Fruit fly (Drosophila melanogaster) whole organism, embryonic: Measurements from ENCODE around the gene CG6753.

Source experiments
- Abd-B ChIP-seq: fragments of 200-800 bp; sonication (Bioruptor generic); optimal IDR thresholded peaks from 2 replicates; lab custom pipeline; 2018; ENCODE audit warnings: missing biosample characterization, mild to moderate bottlenecking, missing genetic modification characterization, moderate library complexity
- CG10462 ChIP-seq: fragments of 200-800 bp; sonication (Bioruptor generic); optimal IDR thresholded peaks from 2 replicates; lab custom pipeline; 2016; ENCODE audit warnings: missing biosample characterization, missing genetic modification characterization
- CG12942 ChIP-seq: fragments of 200-800 bp; sonication (Bioruptor generic); optimal IDR thresholded peaks from 3 replicates; lab custom pipeline; 2016; ENCODE audit warnings: missing biosample characterization, missing genetic modification characterization
- CG13287 ChIP-seq: fragments of 200-800 bp; sonication (Bioruptor generic); IDR thresholded peaks from 2 replicates; pipeline ENCODE4 v1.3.6; 2022; ENCODE audit warnings: missing biosample characterization, missing genetic modification characterization; ENCODE audit not compliant: partially characterized antibody
- CG13894 ChIP-seq: fragments of 200-800 bp; sonication (Bioruptor generic); optimal IDR thresholded peaks from 3 replicates; lab custom pipeline; 2018; ENCODE audit warnings: missing biosample characterization, mild to moderate bottlenecking, missing genetic modification characterization, moderate library complexity
- CG15011 ChIP-seq: fragments of 200-800 bp; sonication (Bioruptor generic); optimal IDR thresholded peaks from 3 replicates; lab custom pipeline; 2018; ENCODE audit warnings: missing biosample characterization, mild to moderate bottlenecking, missing genetic modification characterization
- CG1647 ChIP-seq: fragments of 200-800 bp; sonication (Bioruptor generic); optimal IDR thresholded peaks from 3 replicates; lab custom pipeline; 2016; ENCODE audit warnings: missing biosample characterization, missing genetic modification characterization
- CG17361 ChIP-seq: fragments of 200-800 bp; sonication (Bioruptor generic); IDR thresholded peaks from 3 replicates; pipeline ENCODE4 v1.3.6; 2022; ENCODE audit warnings: missing biosample characterization, missing genetic modification characterization
- CG17612 ChIP-seq: fragments of 200-800 bp; sonication (Bioruptor generic); IDR thresholded peaks from 2 replicates; pipeline ENCODE4 v1.3.6; 2022; ENCODE audit warnings: missing biosample characterization, missing genetic modification characterization
- CG18476 ChIP-seq: fragments of 200-800 bp; sonication (Bioruptor generic); optimal IDR thresholded peaks from 2 replicates; lab custom pipeline; 2016; ENCODE audit warnings: missing biosample characterization, mild to moderate bottlenecking, missing genetic modification characterization
- CG2120 ChIP-seq: fragments of 200-800 bp; sonication (Bioruptor generic); optimal IDR thresholded peaks from 3 replicates; lab custom pipeline; 2016; ENCODE audit warnings: missing biosample characterization, missing genetic modification characterization
- CG31388 ChIP-seq: fragments of 200-800 bp; sonication (Bioruptor generic); optimal IDR thresholded peaks from 2 replicates; lab custom pipeline; 2016; ENCODE audit warnings: missing biosample characterization, missing genetic modification characterization
- CG33213 ChIP-seq: fragments of 200-800 bp; sonication (Bioruptor generic); optimal IDR thresholded peaks from 3 replicates; lab custom pipeline; 2016; ENCODE audit warnings: missing biosample characterization, missing genetic modification characterization
- CG43689 ChIP-seq: fragments of 200-800 bp; sonication (Bioruptor generic); IDR thresholded peaks from 2 replicates; pipeline ENCODE4 v1.3.6; 2022; ENCODE audit warnings: missing biosample characterization, missing genetic modification characterization
- CG4854 ChIP-seq: fragments of 200-800 bp; sonication (Bioruptor generic); optimal IDR thresholded peaks from 2 replicates; lab custom pipeline; 2016; ENCODE audit warnings: missing biosample characterization, missing genetic modification characterization, inconsistent platforms
- CG5180 ChIP-seq: fragments of 200-800 bp; sonication (Bioruptor generic); optimal IDR thresholded peaks from 3 replicates; lab custom pipeline; 2017; ENCODE audit warnings: missing biosample characterization, missing genetic modification characterization, mild to moderate bottlenecking, moderate library complexity, missing genetic modification reagents
- CG6765 ChIP-seq: fragments of 200-800 bp; sonication (Bioruptor generic); optimal IDR thresholded peaks from 3 replicates; lab custom pipeline; 2017; ENCODE audit warnings: missing biosample characterization, mild to moderate bottlenecking, missing genetic modification characterization
- CG7928 ChIP-seq: fragments of 200-800 bp; sonication (Bioruptor generic); optimal IDR thresholded peaks from 2 replicates; lab custom pipeline; 2017; ENCODE audit warnings: missing biosample characterization, mild to moderate bottlenecking, missing genetic modification characterization
- CG8388 ChIP-seq: fragments of 200-800 bp; sonication (Bioruptor generic); optimal IDR thresholded peaks from 2 replicates; lab custom pipeline; 2019; ENCODE audit warnings: missing biosample characterization, mild to moderate bottlenecking, missing genetic modification characterization, moderate library complexity
- CG8924 ChIP-seq: fragments of 200-800 bp; optimal IDR thresholded peaks from 3 replicates; lab custom pipeline; 2019; ENCODE audit warnings: missing biosample characterization, mild to moderate bottlenecking, missing genetic modification characterization, moderate library complexity
- CG9876 ChIP-seq: fragments of 200-800 bp; sonication (Bioruptor generic); optimal IDR thresholded peaks from 2 replicates; lab custom pipeline; 2016; ENCODE audit warnings: missing biosample characterization, missing genetic modification characterization
- CTCF ChIP-seq: fragments of 200-800 bp; sonication (Bioruptor generic); optimal IDR thresholded peaks from 2 replicates; lab custom pipeline; 2017; ENCODE audit warnings: missing biosample characterization, mild to moderate bottlenecking, missing genetic modification characterization, moderate library complexity
- Dad ChIP-seq: fragments of 200-800 bp; sonication (Bioruptor generic); optimal IDR thresholded peaks from 3 replicates; lab custom pipeline; 2016; ENCODE audit warnings: missing biosample characterization, missing genetic modification characterization
- Doc3 ChIP-seq: fragments of 200-800 bp; sonication (Bioruptor generic); IDR thresholded peaks from 3 replicates; pipeline ENCODE4 v1.3.6; 2022; ENCODE audit warnings: missing biosample characterization, missing genetic modification characterization; ENCODE audit not compliant: partially characterized antibody
- E2f2 ChIP-seq: fragments of 200-800 bp; sonication (Bioruptor generic); IDR thresholded peaks from 2 replicates; pipeline ENCODE4 v1.3.6; 2022; ENCODE audit warnings: missing biosample characterization, missing genetic modification characterization
- Fer1 ChIP-seq: fragments of 200-800 bp; sonication (Bioruptor generic); optimal IDR thresholded peaks from 2 replicates; lab custom pipeline; 2017; ENCODE audit warnings: missing biosample characterization, mild to moderate bottlenecking, missing genetic modification characterization
- HLH3B ChIP-seq: fragments of 200-800 bp; sonication (Bioruptor generic); IDR thresholded peaks from 2 replicates; pipeline ENCODE4 v1.3.6; 2022; ENCODE audit warnings: missing biosample characterization, missing genetic modification characterization
- Hmr ChIP-seq: fragments of 200-800 bp; sonication (Bioruptor generic); optimal IDR thresholded peaks from 3 replicates; lab custom pipeline; 2017; ENCODE audit warnings: mild to moderate bottlenecking, missing biosample characterization, missing genetic modification reagents, missing genetic modification characterization
- Scr ChIP-seq: fragments of 200-800 bp; sonication (Bioruptor generic); IDR thresholded peaks from 2 replicates; pipeline ENCODE4 v1.3.6; 2022; ENCODE audit warnings: missing biosample characterization, missing genetic modification characterization; ENCODE audit not compliant: partially characterized antibody
- Six4 ChIP-seq: fragments of 200-800 bp; sonication (Bioruptor generic); optimal IDR thresholded peaks from 2 replicates; lab custom pipeline; 2016; ENCODE audit warnings: missing biosample characterization, missing genetic modification characterization
- Ssrp ChIP-seq: fragments of 200-800 bp; sonication (Bioruptor generic); optimal IDR thresholded peaks from 2 replicates; lab custom pipeline; 2018; ENCODE audit warnings: missing biosample characterization, mild to moderate bottlenecking, missing genetic modification characterization, moderate library complexity
- Vsx1 ChIP-seq: fragments of 200-800 bp; sonication (Bioruptor generic); optimal IDR thresholded peaks from 2 replicates; lab custom pipeline; 2017; ENCODE audit warnings: missing biosample characterization, mild to moderate bottlenecking, missing genetic modification characterization, missing genetic modification reagents
- YL-1 ChIP-seq: fragments of 200-800 bp; sonication (Bioruptor generic); optimal IDR thresholded peaks from 3 replicates; lab custom pipeline; 2017; ENCODE audit warnings: missing biosample characterization, mild to moderate bottlenecking, missing genetic modification characterization
- ab ChIP-seq: fragments of 200-800 bp; sonication (Bioruptor generic); optimal IDR thresholded peaks from 2 replicates; lab custom pipeline; 2016; ENCODE audit warnings: missing biosample characterization, missing genetic modification characterization
- amos ChIP-seq: fragments of 200-800 bp; sonication (Bioruptor generic); IDR thresholded peaks from 2 replicates; pipeline ENCODE4 v1.3.6; 2022; ENCODE audit warnings: missing biosample characterization, missing genetic modification characterization; ENCODE audit not compliant: partially characterized antibody
- ase ChIP-seq: fragments of 200-800 bp; sonication (Bioruptor generic); IDR thresholded peaks from 3 replicates; pipeline ENCODE4 v1.3.6; 2022; ENCODE audit warnings: missing biosample characterization, missing genetic modification characterization
- ash1 ChIP-seq: fragments of 200-800 bp; sonication (Bioruptor generic); optimal IDR thresholded peaks from 2 replicates; lab custom pipeline; 2018; ENCODE audit warnings: missing biosample characterization, mild to moderate bottlenecking, missing genetic modification characterization
- cg ChIP-seq: fragments of 200-800 bp; sonication (Bioruptor generic); optimal IDR thresholded peaks from 3 replicates; lab custom pipeline; 2019; ENCODE audit warnings: missing biosample characterization, mild to moderate bottlenecking, missing genetic modification characterization, moderate library complexity
- exex ChIP-seq: fragments of 200-800 bp; sonication (Bioruptor generic); optimal IDR thresholded peaks from 4 replicates; lab custom pipeline; 2018; ENCODE audit warnings: missing biosample characterization, mild to moderate bottlenecking, missing genetic modification characterization, moderate library complexity
- hkb ChIP-seq, 2 experiments: fragments of 200-800 bp in 1 of 2; fragments of >200 bp in 1 of 2; sonication (Bioruptor generic) in 1 of 2; IDR thresholded peaks in 1 of 2; optimal IDR thresholded peaks in 1 of 2; 2 replicates each; pipeline versions ENCODE4 v1.3.6 to Lab custom; 2017 to 2022; ENCODE audit warnings: missing biosample characterization in 1 of 2, missing genetic modification characterization in 1 of 2
- ind ChIP-seq: fragments of 200-800 bp; sonication (Bioruptor generic); optimal IDR thresholded peaks from 3 replicates; lab custom pipeline; 2016; ENCODE audit warnings: missing biosample characterization, missing genetic modification characterization
- insv ChIP-seq, 2 experiments: fragments of 200-800 bp; sonication (Bioruptor generic); optimal IDR thresholded peaks; 3 replicates each; lab custom pipeline; 2016 to 2018; ENCODE audit warnings: missing biosample characterization in 2 of 2, missing genetic modification characterization in 2 of 2
- kay ChIP-seq: fragments of 200-800 bp; sonication (Bioruptor generic); optimal IDR thresholded peaks from 2 replicates; lab custom pipeline; 2016; ENCODE audit warnings: missing biosample characterization, missing genetic modification characterization
- nmo ChIP-seq: fragments of 200-800 bp; sonication (Bioruptor generic); optimal IDR thresholded peaks from 2 replicates; lab custom pipeline; 2018; ENCODE audit warnings: missing biosample characterization, mild to moderate bottlenecking, missing genetic modification characterization, moderate library complexity
- nom ChIP-seq: fragments of 200-800 bp; sonication (Bioruptor generic); optimal IDR thresholded peaks from 2 replicates; lab custom pipeline; 2017; ENCODE audit warnings: missing biosample characterization, missing genetic modification characterization, mild to moderate bottlenecking, moderate library complexity, missing genetic modification reagents
- ranshi ChIP-seq: fragments of 200-800 bp; sonication (Bioruptor generic); IDR thresholded peaks from 2 replicates; pipeline ENCODE4 v1.3.6; 2022; ENCODE audit warnings: missing biosample characterization, missing genetic modification characterization
- run ChIP-seq: fragments of 200-800 bp; sonication (Bioruptor generic); optimal IDR thresholded peaks from 3 replicates; lab custom pipeline; 2018; ENCODE audit warnings: missing biosample characterization, mild to moderate bottlenecking, missing genetic modification characterization
- schlank ChIP-seq: fragments of 200-800 bp; sonication (Bioruptor generic); optimal IDR thresholded peaks from 2 replicates; lab custom pipeline; 2018; ENCODE audit warnings: missing biosample characterization, mild to moderate bottlenecking, missing genetic modification characterization
- stwl ChIP-seq: fragments of 200-800 bp; sonication (Bioruptor generic); optimal IDR thresholded peaks from 3 replicates; lab custom pipeline; 2018; ENCODE audit warnings: missing biosample characterization, mild to moderate bottlenecking, missing genetic modification characterization, moderate library complexity
- trh ChIP-seq: fragments of 200-800 bp; sonication (Bioruptor generic); optimal IDR thresholded peaks from 2 replicates; lab custom pipeline; 2016; ENCODE audit warnings: missing biosample characterization, missing genetic modification characterization
- vfl ChIP-seq: fragments of 200-800 bp; sonication (Bioruptor generic); optimal IDR thresholded peaks from 2 replicates; lab custom pipeline; 2016; ENCODE audit warnings: missing biosample characterization, missing genetic modification characterization

Gene CG6753

DNA sequence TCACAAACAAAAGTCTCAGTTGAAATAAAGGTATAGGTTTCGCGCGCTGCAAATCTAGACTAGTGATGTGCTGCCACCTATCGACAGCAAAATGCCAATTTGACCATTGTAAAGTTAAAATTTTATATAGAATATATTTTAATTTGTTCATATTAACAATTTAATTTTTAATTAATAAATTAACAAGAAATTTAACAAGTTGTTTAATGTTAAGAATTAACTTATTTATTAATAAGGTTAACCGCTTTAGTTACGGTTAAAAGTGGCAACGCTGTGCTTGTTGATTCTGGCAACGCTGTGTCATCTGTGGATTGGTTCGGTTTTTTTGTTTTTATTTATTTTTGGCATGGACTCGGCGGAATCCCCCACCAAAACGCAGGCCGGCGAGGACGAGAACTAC is 11.9 kb downstream of the CG6753 start, which contains the start of gene Not10 (continued):
- TF ChIP-seq ash1 (GFP tag; lab: Kevin White, UChicago) (no peak), HLH3B (peak; percentile 35; the same call in 1 of the 2 replicates), hkb (optimal IDR thresholded peaks at IDR 0.05; lab: Kevin White, UChicago) (no peak), hkb (GFP tag; IDR thresholded peaks at IDR 0.05; lab: Robert Waterston, UW) (no peak), E2f2 (GFP tag; lab: Robert Waterston, UW) (peak; percentile 91), Dad (GFP tag; lab: Kevin White, UChicago) (no peak), insv (GFP tag; optimal IDR thresholded peaks at IDR 0.05; lab: Kevin White, UChicago) (peak in 1 of 2 experiments; percentile 19), CG12942 (GFP tag; lab: Kevin White, UChicago) (peak; percentile 17), amos (GFP tag; lab: Robert Waterston, UW) (peak; percentile 66), schlank (tag; lab: Kevin White, UChicago) (no peak), ase (GFP tag; lab: Robert Waterston, UW) (no peak), CG31388 (no peak), CG13287 (GFP tag; lab: Robert Waterston, UW) (peak; percentile 88), kay (peak; percentile 14), Abd-B (no peak), trh (GFP tag; lab: Kevin White, UChicago) (no peak), nmo (GFP tag; lab: Kevin White, UChicago) (peak; percentile 61), CG33213 (GFP tag; lab: Kevin White, UChicago) (no peak), cg (GFP tag; lab: Kevin White, UChicago) (no peak), CG10462 (GFP tag; lab: Kevin White, UChicago) (no peak), ab (GFP tag; lab: Kevin White, UChicago) (no peak), CG4854 (GFP tag; lab: Kevin White, UChicago) (no peak), CG17361 (GFP tag; lab: Robert Waterston, UW) (peak; percentile 60), ind (GFP tag; lab: Kevin White, UChicago) (peak; percentile 44), CG17612 (GFP tag; lab: Robert Waterston, UW) (no peak), CG15011 (GFP tag; lab: Kevin White, UChicago) (no peak), Hmr (no peak), stwl (tag; lab: Kevin White, UChicago) (peak; percentile 55), CG2120 (peak; percentile 25), CG18476 (no peak), CG6765 (GFP tag; lab: Kevin White, UChicago) (no peak), ranshi (no peak), Doc3 (peak; percentile 66; the same call in 2 of the 3 replicates), CG8924 (tag; lab: Kevin White, UChicago) (peak; percentile 55), Scr (peak; percentile 78), exex (tag; lab: Kevin White, UChicago) (no peak), YL-1 (peak; percentile 51), Vsx1 (GFP tag; lab: Kevin White, UChicago) (no peak), Six4 (no peak), CG1647 (GFP tag; lab: Kevin White, UChicago) (no peak), Ssrp (tag; lab: Kevin White, UChicago) (peak; percentile 34), CG43689 (no peak), CTCF (GFP tag; lab: Kevin White, UChicago) (peak; percentile 85), nom (no peak), CG7928 (GFP tag; lab: Kevin White, UChicago) (no peak), CG8388 (GFP tag; lab: Kevin White, UChicago) (peak; percentile 5), CG5180 (GFP tag; lab: Kevin White, UChicago) (no peak), CG9876 (GFP tag; lab: Kevin White, UChicago) (no peak), CG13894 (tag; lab: Kevin White, UChicago) (no peak), Fer1 (no peak), vfl (GFP tag; lab: Kevin White, UChicago) (no peak), run (tag; lab: Kevin White, UChicago) (no peak)
